Fruit fly (Drosophila melanogaster) whole organism, adult: ENCODE results near the gene CG5004.

ENCODE experiments used
- CG14711 ChIP-seq: fragments of 200-800 bp; sonication (Bioruptor generic); optimal IDR thresholded peaks from 2 replicates; lab custom pipeline; 2018; ENCODE audit warnings: missing biosample characterization, mild to moderate bottlenecking, missing genetic modification characterization, moderate library complexity
- cnc ChIP-seq, 2 experiments: fragments of >200 bp; optimal IDR thresholded peaks; 2 replicates each; lab custom pipeline; 2017
- kay ChIP-seq: fragments of 200-800 bp; sonication (Bioruptor generic); peaks from one replicate; lab custom pipeline; 2016; ENCODE audit warnings: missing biosample characterization, missing genetic modification characterization, borderline replicate concordance
- pad ChIP-seq: fragments of 200-800 bp; sonication (Bioruptor generic); optimal IDR thresholded peaks from 3 replicates; lab custom pipeline; 2017; ENCODE audit warnings: missing biosample characterization, missing genetic modification characterization, mild to moderate bottlenecking, moderate library complexity, missing genetic modification reagents

dm6 chrX:17068423-17068822, 39.0 kb upstream of the CG5004 start, which contains the start of gene CG43077:
- TF ChIP-seq cnc (optimal IDR thresholded peaks at IDR 0.05; lab: Kevin White, UChicago): no peak
- no peak for TF ChIP-seq kay (GFP tag; lab: Kevin White, UChicago)
- no peak for TF ChIP-seq pad (GFP tag; lab: Kevin White, UChicago)
- TF ChIP-seq CG14711 (tag; lab: Kevin White, UChicago): no peak
